Worm (Caenorhabditis elegans) whole organism, mixed stage, embryonic: ENCODE results near the gene twk-2.

Experiments used
- blmp-1 ChIP-seq: fragments of 150-350 bp; optimal IDR thresholded peaks from 2 replicates; lab custom pipeline; 2014; ENCODE audit warnings: missing biosample characterization, missing genetic modification characterization
- lsy-2 ChIP-seq: fragments of 150-350 bp; optimal IDR thresholded peaks from 2 replicates; lab custom pipeline; 2014; ENCODE audit warnings: missing biosample characterization, missing genetic modification characterization
- mab-5 ChIP-seq: fragments of 150-350 bp; optimal IDR thresholded peaks from 2 replicates; lab custom pipeline; 2014; ENCODE audit warnings: missing biosample characterization, missing genetic modification characterization
- nhr-12 ChIP-seq: fragments of 150-350 bp; optimal IDR thresholded peaks from 2 replicates; lab custom pipeline; 2014; ENCODE audit warnings: missing biosample characterization, missing genetic modification characterization
- nhr-76 ChIP-seq: sonication (generic microtip); optimal IDR thresholded peaks from 2 replicates; lab custom pipeline; 2017; ENCODE audit warnings: missing biosample characterization, missing genetic modification characterization
- pha-4 ChIP-seq: fragments of 150-350 bp; optimal IDR thresholded peaks from 2 replicates; lab custom pipeline; 2018; ENCODE audit warnings: missing biosample characterization, missing genetic modification reagents, missing genetic modification characterization
- sem-2 ChIP-seq: fragments of 200-800 bp; sonication (Bioruptor generic); optimal IDR thresholded peaks from 2 replicates; lab custom pipeline; 2018; ENCODE audit warnings: mild to moderate bottlenecking, missing genetic modification characterization, missing compliant biosample characterization
- ztf-11 ChIP-seq: fragments of 150-350 bp; optimal IDR thresholded peaks from 2 replicates; lab custom pipeline; 2014; ENCODE audit warnings: missing biosample characterization, missing genetic modification characterization

- TF ChIP-seq blmp-1 (tag; lab: Kevin White, UChicago) (no peak), sem-2 (GFP tag; lab: Kevin White, UChicago) (no peak), nhr-76 (no peak), pha-4 (tag; lab: Kevin White, UChicago) (no peak), mab-5 (no peak), ztf-11 (tag; lab: Kevin White, UChicago) (no peak), nhr-12 (tag; lab: Kevin White, UChicago) (no peak), lsy-2 (tag; lab: Kevin White, UChicago) (no peak)
Measured at ce11 chrII:4394438-4394837, 58.5 kb downstream of the twk-2 start.
